Fruit fly (Drosophila melanogaster) whole organism, prepupa: Measurements from ENCODE around the gene CG31191.

ENCODE experiments used
- Blimp-1 ChIP-seq: fragments of 200-800 bp; sonication (Bioruptor generic); optimal IDR thresholded peaks from 3 replicates; lab custom pipeline; 2017; ENCODE audit warnings: missing biosample characterization, missing genetic modification characterization, mild to moderate bottlenecking, moderate library complexity, missing genetic modification reagents
- CG10631 ChIP-seq: fragments of 200-800 bp; sonication (Bioruptor generic); optimal IDR thresholded peaks from 2 replicates; lab custom pipeline; 2016; ENCODE audit warnings: missing biosample characterization, missing genetic modification characterization
- CG15336 ChIP-seq: fragments of 200-800 bp; sonication (Bioruptor generic); IDR thresholded peaks from 2 replicates; pipeline ENCODE4 v1.3.6; 2022; ENCODE audit warnings: missing biosample characterization, missing genetic modification characterization
- CG1621 ChIP-seq: fragments of 200-800 bp; sonication (Bioruptor generic); optimal IDR thresholded peaks from 3 replicates; lab custom pipeline; 2018; ENCODE audit warnings: missing biosample characterization, mild to moderate bottlenecking, missing genetic modification characterization
- CG16779 ChIP-seq: fragments of 200-800 bp; sonication (Bioruptor generic); optimal IDR thresholded peaks from 3 replicates; lab custom pipeline; 2017; ENCODE audit warnings: missing biosample characterization, mild to moderate bottlenecking, missing genetic modification characterization
- CG3032 ChIP-seq: fragments of 200-800 bp; optimal IDR thresholded peaks from 2 replicates; lab custom pipeline; 2019; ENCODE audit warnings: missing biosample characterization, mild to moderate bottlenecking, missing genetic modification characterization, moderate library complexity
- CG34406 ChIP-seq: fragments of 200-800 bp; sonication (Bioruptor generic); optimal IDR thresholded peaks from 3 replicates; lab custom pipeline; 2016; ENCODE audit warnings: missing biosample characterization, missing genetic modification characterization
- CG3919 ChIP-seq: fragments of 200-800 bp; sonication (Bioruptor generic); optimal IDR thresholded peaks from 3 replicates; lab custom pipeline; 2016; ENCODE audit warnings: missing biosample characterization, missing genetic modification characterization
- CG4318 ChIP-seq: fragments of 200-800 bp; sonication (Bioruptor generic); optimal IDR thresholded peaks from 3 replicates; lab custom pipeline; 2017; ENCODE audit warnings: missing biosample characterization, mild to moderate bottlenecking, missing genetic modification characterization
- CG6276 ChIP-seq: fragments of 200-800 bp; sonication (Bioruptor generic); optimal IDR thresholded peaks from 2 replicates; lab custom pipeline; 2017; ENCODE audit warnings: missing biosample characterization, mild to moderate bottlenecking, missing genetic modification characterization
- CG6808 ChIP-seq: fragments of 200-800 bp; sonication (Bioruptor generic); optimal IDR thresholded peaks from 3 replicates; lab custom pipeline; 2017; ENCODE audit warnings: missing biosample characterization, missing genetic modification characterization, mild to moderate bottlenecking, moderate library complexity, missing genetic modification reagents
- CG6854 ChIP-seq: fragments of 200-800 bp; sonication (Bioruptor generic); optimal IDR thresholded peaks from 2 replicates; lab custom pipeline; 2017; ENCODE audit warnings: missing biosample characterization, mild to moderate bottlenecking, missing genetic modification characterization
- CG8119 ChIP-seq: fragments of 200-800 bp; sonication (Bioruptor generic); IDR thresholded peaks from 3 replicates; pipeline ENCODE4 v1.3.6; 2022; ENCODE audit warnings: missing biosample characterization, missing genetic modification characterization
- CG8319 ChIP-seq: fragments of 200-800 bp; sonication (Bioruptor generic); optimal IDR thresholded peaks from 3 replicates; lab custom pipeline; 2016; ENCODE audit warnings: missing biosample characterization, missing genetic modification characterization
- CG8632 ChIP-seq: fragments of 200-800 bp; sonication (Bioruptor generic); optimal IDR thresholded peaks from 3 replicates; lab custom pipeline; 2016; ENCODE audit warnings: missing biosample characterization, missing genetic modification characterization
- Eip78C ChIP-seq: fragments of 200-800 bp; sonication (Bioruptor generic); peaks from one replicate; lab custom pipeline; 2016; ENCODE audit warnings: missing biosample characterization, missing genetic modification characterization
- Eip93F ChIP-seq: fragments of 200-800 bp; sonication (Bioruptor generic); optimal IDR thresholded peaks from 2 replicates; lab custom pipeline; 2016; ENCODE audit warnings: missing biosample characterization, mild to moderate bottlenecking, missing genetic modification characterization
- Ets21C ChIP-seq: fragments of 200-800 bp; sonication (Bioruptor generic); optimal IDR thresholded peaks from 3 replicates; lab custom pipeline; 2016; ENCODE audit warnings: missing biosample characterization, missing genetic modification characterization
- Ets96B ChIP-seq: fragments of 200-800 bp; optimal IDR thresholded peaks from 2 replicates; lab custom pipeline; 2019; ENCODE audit warnings: missing biosample characterization, mild to moderate bottlenecking, missing genetic modification characterization, moderate library complexity
- Hr38 ChIP-seq: sonication (Bioruptor generic); optimal IDR thresholded peaks from 2 replicates; lab custom pipeline; 2016; ENCODE audit warnings: missing biosample characterization, missing genetic modification characterization
- Hr39 ChIP-seq: fragments of 200-800 bp; sonication (Bioruptor generic); optimal IDR thresholded peaks from 2 replicates; lab custom pipeline; 2016; ENCODE audit warnings: missing biosample characterization, missing genetic modification characterization
- Lpt ChIP-seq: fragments of 200-800 bp; sonication (Bioruptor generic); optimal IDR thresholded peaks from 3 replicates; lab custom pipeline; 2016; ENCODE audit warnings: missing biosample characterization, missing genetic modification characterization
- OdsH ChIP-seq: fragments of 200-800 bp; sonication (Bioruptor generic); optimal IDR thresholded peaks from 3 replicates; lab custom pipeline; 2016; ENCODE audit warnings: missing biosample characterization, missing genetic modification characterization
- Sox14 ChIP-seq: fragments of 200-800 bp; sonication (Bioruptor generic); optimal IDR thresholded peaks from 3 replicates; lab custom pipeline; 2016; ENCODE audit warnings: missing biosample characterization, missing genetic modification characterization
- achi ChIP-seq: fragments of 200-800 bp; sonication (Bioruptor generic); optimal IDR thresholded peaks from 3 replicates; lab custom pipeline; 2016; ENCODE audit warnings: missing biosample characterization, missing genetic modification characterization
- acj6 ChIP-seq: fragments of 200-800 bp; sonication (Bioruptor generic); optimal IDR thresholded peaks from 3 replicates; lab custom pipeline; 2016; ENCODE audit warnings: missing biosample characterization, missing genetic modification characterization
- cyc ChIP-seq: fragments of 200-800 bp; sonication (Bioruptor generic); optimal IDR thresholded peaks from 3 replicates; lab custom pipeline; 2016; ENCODE audit warnings: missing biosample characterization, missing genetic modification characterization
- fd59A ChIP-seq: fragments of 200-800 bp; sonication (Bioruptor generic); optimal IDR thresholded peaks from 2 replicates; lab custom pipeline; 2017; ENCODE audit warnings: missing biosample characterization, mild to moderate bottlenecking, missing genetic modification characterization, missing genetic modification reagents
- fd85E ChIP-seq: fragments of 200-800 bp; sonication (Bioruptor generic); optimal IDR thresholded peaks from 3 replicates; lab custom pipeline; 2016; ENCODE audit warnings: missing biosample characterization, missing genetic modification characterization
- fkh ChIP-seq: fragments of 200-800 bp; sonication (Bioruptor generic); optimal IDR thresholded peaks from 3 replicates; lab custom pipeline; 2017; ENCODE audit warnings: missing biosample characterization, mild to moderate bottlenecking, missing genetic modification characterization, moderate library complexity
- net ChIP-seq: fragments of 200-800 bp; sonication (Bioruptor generic); optimal IDR thresholded peaks from 3 replicates; lab custom pipeline; 2016; ENCODE audit warnings: missing biosample characterization, missing genetic modification characterization
- spab ChIP-seq: fragments of 200-800 bp; sonication (Bioruptor generic); optimal IDR thresholded peaks from 2 replicates; lab custom pipeline; 2017; ENCODE audit warnings: missing biosample characterization, mild to moderate bottlenecking, missing genetic modification characterization, missing genetic modification reagents
- svp ChIP-seq: fragments of 200-800 bp; sonication (Bioruptor generic); peaks from one replicate; lab custom pipeline; 2016; ENCODE audit warnings: missing biosample characterization, missing genetic modification characterization
- vri ChIP-seq: fragments of 200-800 bp; sonication (Bioruptor generic); optimal IDR thresholded peaks from 3 replicates; lab custom pipeline; 2016; ENCODE audit warnings: missing biosample characterization, mild to moderate bottlenecking, missing genetic modification characterization

Gene CG31191

dm6 chr3R:20956875-20957874 lies 11.8 kb upstream of the CG31191 start (continued):
- peak; percentile 73 for TF ChIP-seq Sox14 (GFP tag; lab: Kevin White, UChicago)
- peak; percentile 65 for TF ChIP-seq spab
- peak; percentile 35 for TF ChIP-seq Eip93F (GFP tag; lab: Kevin White, UChicago)
- TF ChIP-seq Blimp-1 (GFP tag; lab: Kevin White, UChicago) = peak; percentile 73
- TF ChIP-seq Eip78C (GFP tag; lab: Kevin White, UChicago) = peak; percentile 90
- TF ChIP-seq CG1621 (tag; lab: Kevin White, UChicago) = no peak
- TF ChIP-seq CG6276 (GFP tag; lab: Kevin White, UChicago) = peak; percentile 81
- TF ChIP-seq vri (GFP tag; lab: Kevin White, UChicago) = peak; percentile 83
- TF ChIP-seq cyc (GFP tag; lab: Kevin White, UChicago) = peak; percentile 86
- TF ChIP-seq CG4318 = peak; percentile 76
- TF ChIP-seq fd85E (GFP tag; lab: Kevin White, UChicago) = peak; percentile 18
- TF ChIP-seq OdsH (GFP tag; lab: Kevin White, UChicago) = peak; percentile 82
- TF ChIP-seq Ets96B (tag; lab: Kevin White, UChicago) = peak; percentile 66
- peak; percentile 72 for TF ChIP-seq achi (GFP tag; lab: Kevin White, UChicago)
- peak; percentile 72 for TF ChIP-seq CG8319
- TF ChIP-seq CG34406 (GFP tag; lab: Kevin White, UChicago) = peak; percentile 80
- peak; percentile 54 for TF ChIP-seq CG6808 (GFP tag; lab: Kevin White, UChicago)
- peak; percentile 82 for TF ChIP-seq Hr39 (GFP tag; lab: Kevin White, UChicago)
- no peak for TF ChIP-seq Hr38 (GFP tag; lab: Kevin White, UChicago)
- TF ChIP-seq CG8632 (GFP tag; lab: Kevin White, UChicago) = peak; percentile 78
- TF ChIP-seq svp (GFP tag; lab: Kevin White, UChicago) = peak; percentile 92
- TF ChIP-seq Ets21C (GFP tag; lab: Kevin White, UChicago) = peak; percentile 76
- peak; percentile 47 for TF ChIP-seq fd59A (GFP tag; lab: Kevin White, UChicago)
- peak; percentile 60 for TF ChIP-seq CG8119 (GFP tag; lab: Robert Waterston, UW)
- no peak for TF ChIP-seq CG6854 (GFP tag; lab: Kevin White, UChicago)
- peak; percentile 66 for TF ChIP-seq CG3032 (tag; lab: Kevin White, UChicago)
- peak; percentile 34 for TF ChIP-seq Lpt (GFP tag; lab: Kevin White, UChicago)
- peak; percentile 73 for TF ChIP-seq CG3919
- peak; percentile 86 for TF ChIP-seq net
- TF ChIP-seq CG15336 = peak; percentile 42; the same call in 1 of the 2 replicates
- TF ChIP-seq CG10631 (GFP tag; lab: Kevin White, UChicago) = peak; percentile 72

- TF ChIP-seq Eip78C (GFP tag; lab: Kevin White, UChicago) (peak; percentile 5), CG3919 (no peak)
Observed at dm6 chr3R:20955932-20956636, 10.8 kb upstream of the CG31191 start.

- peak; percentile 49 for TF ChIP-seq fkh
- TF ChIP-seq CG16779 (tag; lab: Kevin White, UChicago) = no peak
- TF ChIP-seq acj6 = no peak
Observed at dm6 chr3R:20955119-20955518, 9.8 kb upstream of the CG31191 start.
